Worm (Caenorhabditis elegans) whole organism, L4 larva: Measurements from ENCODE around the gene sip-1.
A peak's percentile ranks its signal among the peaks of the same experiment; 100 is the strongest.

Experiments used
- D1046.2 ChIP-seq: fragments of 200-800 bp; sonication (Bioruptor generic); IDR thresholded peaks from 2 replicates; pipeline ENCODE4 v1.3.6; 2022; ENCODE audit warnings: missing genetic modification characterization, missing compliant biosample characterization
- R02D3.7 ChIP-seq: fragments of 150-350 bp; sonication (generic microtip); optimal IDR thresholded peaks from 3 replicates; lab custom pipeline; 2014; ENCODE audit warnings: missing biosample characterization, missing genetic modification characterization
- T20F7.1 ChIP-seq: fragments of 200-800 bp; sonication (Bioruptor generic); optimal IDR thresholded peaks from 2 replicates; lab custom pipeline; 2018; ENCODE audit warnings: mild to moderate bottlenecking, missing genetic modification characterization, missing compliant biosample characterization
- T26A8.4 ChIP-seq: fragments of 200-800 bp; sonication (Bioruptor generic); IDR thresholded peaks from 2 replicates; pipeline ENCODE4 v1.3.6; 2022; ENCODE audit warnings: missing genetic modification characterization, missing compliant biosample characterization
- aha-1 ChIP-seq: fragments of 150-350 bp; peaks from one replicate; lab custom pipeline; 2014; ENCODE audit warnings: missing biosample characterization, missing genetic modification characterization
- aly-2 ChIP-seq: sonication (generic microtip); optimal IDR thresholded peaks from 2 replicates; lab custom pipeline; 2018; ENCODE audit warnings: missing biosample characterization, missing genetic modification characterization
- ama-1 ChIP-seq: fragments of 150-350 bp; optimal IDR thresholded peaks from 2 replicates; lab custom pipeline; 2014; ENCODE audit warnings: inconsistent platforms, mixed read lengths
- arid-1 ChIP-seq: fragments of 200-800 bp; sonication (Bioruptor generic); conservative IDR thresholded peaks from 2 replicates; pipeline ENCODE4 v1.3.6; 2022; ENCODE audit warnings: missing genetic modification reagents, missing genetic modification characterization, missing compliant biosample characterization
- ceh-20 ChIP-seq: fragments of 200-800 bp; sonication (Bioruptor generic); IDR thresholded peaks from 2 replicates; pipeline ENCODE4 v1.3.6; 2022; ENCODE audit warnings: missing genetic modification reagents, missing genetic modification characterization, missing compliant biosample characterization
- ceh-32 ChIP-seq: sonication (generic microtip); optimal IDR thresholded peaks from 2 replicates; lab custom pipeline; 2016; ENCODE audit warnings: mild to moderate bottlenecking, missing genetic modification characterization, missing compliant biosample characterization; ENCODE audit not compliant: poor library complexity
- daf-16 ChIP-seq, 3 experiments: sonication (generic microtip); optimal IDR thresholded peaks; 2 replicates each; lab custom pipeline; 2016 to 2017; ENCODE audit warnings: missing genetic modification characterization in 3 of 3, missing genetic modification reagents in 3 of 3, mild to moderate bottlenecking in 2 of 3, missing compliant biosample characterization in 2 of 3, missing biosample characterization in 1 of 3, moderate library complexity in 1 of 3
- daf-8 ChIP-seq: fragments of 200-800 bp; sonication (Bioruptor generic); IDR thresholded peaks from 2 replicates; pipeline ENCODE4 v1.3.6; 2022; ENCODE audit warnings: missing genetic modification characterization, missing compliant biosample characterization
- dmd-8 ChIP-seq: fragments of 200-800 bp; sonication (Bioruptor generic); IDR thresholded peaks from 2 replicates; pipeline ENCODE4 v1.3.6; 2022; ENCODE audit warnings: missing genetic modification characterization, missing compliant biosample characterization
- dmd-9 ChIP-seq: fragments of 200-800 bp; sonication (Bioruptor generic); IDR thresholded peaks from 2 replicates; pipeline ENCODE4 v1.3.6; 2022; ENCODE audit warnings: missing genetic modification reagents, missing genetic modification characterization, missing compliant biosample characterization
- dpl-1 ChIP-seq: fragments of 150-350 bp; optimal IDR thresholded peaks from 2 replicates; lab custom pipeline; 2014; ENCODE audit warnings: missing biosample characterization, missing genetic modification reagents, missing genetic modification characterization
- duxl-1 ChIP-seq: sonication (generic microtip); optimal IDR thresholded peaks from 2 replicates; lab custom pipeline; 2016; ENCODE audit warnings: mild to moderate bottlenecking, missing genetic modification characterization, moderate library complexity, missing compliant biosample characterization; ENCODE audit not compliant: poor library complexity
- fos-1 ChIP-seq: fragments of 150-350 bp; optimal IDR thresholded peaks from 2 replicates; lab custom pipeline; 2014; ENCODE audit warnings: missing biosample characterization, missing genetic modification characterization
- gei-8 ChIP-seq: fragments of 200-800 bp; sonication (Bioruptor generic); optimal IDR thresholded peaks from 2 replicates; lab custom pipeline; 2018; ENCODE audit warnings: mild to moderate bottlenecking, missing genetic modification characterization, missing compliant biosample characterization
- hlh-11 ChIP-seq: fragments of 200-800 bp; sonication (Bioruptor generic); optimal IDR thresholded peaks from 2 replicates; lab custom pipeline; 2018; ENCODE audit warnings: mild to moderate bottlenecking, missing genetic modification characterization, missing compliant biosample characterization
- lim-7 ChIP-seq: fragments of 200-800 bp; sonication (Bioruptor generic); IDR thresholded peaks from 2 replicates; pipeline ENCODE4 v1.3.6; 2022; ENCODE audit warnings: missing genetic modification characterization, missing compliant biosample characterization
- lin-1 ChIP-seq: fragments of 200-800 bp; sonication (Bioruptor generic); IDR thresholded peaks from 2 replicates; pipeline ENCODE4 v1.3.6; 2022; ENCODE audit warnings: missing genetic modification reagents, missing genetic modification characterization, missing compliant biosample characterization
- lin-39 ChIP-seq: fragments of 150-350 bp; optimal IDR thresholded peaks from 2 replicates; lab custom pipeline; 2014; ENCODE audit warnings: missing biosample characterization, missing genetic modification reagents, missing genetic modification characterization
- lir-3 ChIP-seq: sonication (generic microtip); optimal IDR thresholded peaks from 2 replicates; lab custom pipeline; 2016; ENCODE audit warnings: mild to moderate bottlenecking, missing genetic modification characterization, missing compliant biosample characterization
- lsy-2 ChIP-seq, 2 experiments: fragments of 150-350 bp in 1 of 2; sonication (generic microtip) in 1 of 2; optimal IDR thresholded peaks; 2 replicates each; lab custom pipeline; 2014 to 2017; ENCODE audit warnings: missing biosample characterization in 2 of 2, missing genetic modification characterization in 2 of 2
- nhr-10 ChIP-seq: fragments of 150-350 bp; optimal IDR thresholded peaks from 2 replicates; lab custom pipeline; 2014; ENCODE audit warnings: missing biosample characterization, missing genetic modification characterization
- nhr-111 ChIP-seq: fragments of 200-800 bp; sonication (Bioruptor generic); optimal IDR thresholded peaks from 2 replicates; lab custom pipeline; 2018; ENCODE audit warnings: mild to moderate bottlenecking, missing genetic modification characterization, missing compliant biosample characterization
- nhr-25 ChIP-seq: sonication (generic microtip); optimal IDR thresholded peaks from 2 replicates; lab custom pipeline; 2017; ENCODE audit warnings: missing genetic modification characterization, mild to moderate bottlenecking, missing compliant biosample characterization, antibody characterized with exemption, moderate library complexity, borderline replicate concordance; ENCODE audit not compliant: insufficient read depth
- nhr-41 ChIP-seq: fragments of 200-800 bp; sonication (Bioruptor generic); IDR thresholded peaks from 2 replicates; pipeline ENCODE4 v1.3.6; 2022; ENCODE audit warnings: missing genetic modification reagents, missing genetic modification characterization, missing compliant biosample characterization
- nhr-6 ChIP-seq: fragments of 150-350 bp; optimal IDR thresholded peaks from 2 replicates; lab custom pipeline; 2014; ENCODE audit warnings: missing biosample characterization, missing genetic modification characterization
- nhr-76 ChIP-seq: fragments of 150-350 bp; optimal IDR thresholded peaks from 2 replicates; lab custom pipeline; 2014; ENCODE audit warnings: missing biosample characterization, missing genetic modification characterization
- nhr-77 ChIP-seq: fragments of 150-350 bp; optimal IDR thresholded peaks from 2 replicates; lab custom pipeline; 2014; ENCODE audit warnings: missing biosample characterization, missing genetic modification characterization
- pha-4 ChIP-seq, 2 experiments: fragments of 150-350 bp in 1 of 2; fragments of 200-800 bp in 1 of 2; sonication (Bioruptor generic) in 1 of 2; IDR thresholded peaks in 1 of 2; optimal IDR thresholded peaks in 1 of 2; 2 replicates each; pipeline versions ENCODE4 v1.3.6 to Lab custom; 2014 to 2022; ENCODE audit warnings: missing genetic modification characterization in 2 of 2, missing genetic modification reagents in 2 of 2, missing biosample characterization in 1 of 2, missing compliant biosample characterization in 1 of 2
- saeg-2 ChIP-seq: fragments of 200-800 bp; sonication (Bioruptor generic); IDR thresholded peaks from 2 replicates; pipeline ENCODE4 v1.3.6; 2022; ENCODE audit warnings: missing genetic modification reagents, missing genetic modification characterization, missing compliant biosample characterization
- snpc-1.2 ChIP-seq: fragments of 200-800 bp; sonication (Bioruptor generic); IDR thresholded peaks from 2 replicates; pipeline ENCODE4 v1.3.6; 2022; ENCODE audit warnings: missing genetic modification reagents, missing genetic modification characterization, missing compliant biosample characterization
- snpc-4 ChIP-seq: fragments of 150-350 bp; optimal IDR thresholded peaks from 2 replicates; lab custom pipeline; 2014; ENCODE audit warnings: missing biosample characterization, missing genetic modification characterization
- spr-3 ChIP-seq: fragments of 200-800 bp; sonication (Bioruptor generic); optimal IDR thresholded peaks from 2 replicates; lab custom pipeline; 2018; ENCODE audit warnings: mild to moderate bottlenecking, missing genetic modification characterization, missing compliant biosample characterization
- tra-1 ChIP-seq: fragments of 200-800 bp; sonication (Bioruptor generic); IDR thresholded peaks from 2 replicates; pipeline ENCODE4 v1.3.6; 2022; ENCODE audit warnings: missing genetic modification reagents, missing genetic modification characterization, missing compliant biosample characterization
- unc-39 ChIP-seq: sonication (generic microtip); optimal IDR thresholded peaks from 2 replicates; lab custom pipeline; 2017; ENCODE audit warnings: missing biosample characterization, missing genetic modification characterization
- zip-11 ChIP-seq: fragments of 200-800 bp; sonication (Bioruptor generic); IDR thresholded peaks from 2 replicates; pipeline ENCODE4 v1.3.6; 2022; ENCODE audit warnings: missing genetic modification characterization, missing compliant biosample characterization

The sip-1 gene

ce11 chrIII:10537003-10537402, 30.4 kb upstream of the sip-1 start:
- TF ChIP-seq nhr-77 (tag; lab: Kevin White, UChicago) (no peak), R02D3.7 (tag; lab: Kevin White, UChicago) (no peak), gei-8 (GFP tag; lab: Kevin White, UChicago) (no peak), zip-11 (no peak), D1046.2 (GFP tag; lab: Robert Waterston, UW) (no peak), lim-7 (GFP tag; lab: Robert Waterston, UW) (no peak), nhr-6 (tag; lab: Kevin White, UChicago) (no peak), ceh-20 (GFP tag; lab: Robert Waterston, UW) (no peak), nhr-41 (no peak), ceh-32 (tag; lab: Kevin White, UChicago) (no peak), snpc-4 (tag; lab: Kevin White, UChicago) (no peak), nhr-25 (tag; lab: Kevin White, UChicago) (no peak), aha-1 (tag; lab: Kevin White, UChicago) (peak; percentile 75), T26A8.4 (GFP tag; lab: Robert Waterston, UW) (0 out of 2 replicates have a peak, but pooled peaks have one; percentile 20), lsy-2 (tag; optimal IDR thresholded peaks at IDR 0.05; lab: Kevin White, UChicago) (no peak), dpl-1 (GFP tag; lab: Kevin White, UChicago) (no peak), tra-1 (GFP tag; lab: Robert Waterston, UW) (no peak), fos-1 (tag; lab: Kevin White, UChicago) (no peak), lir-3 (tag; lab: Kevin White, UChicago) (no peak), lin-39 (no peak), nhr-76 (tag; lab: Kevin White, UChicago) (no peak), dmd-9 (no peak), nhr-10 (tag; lab: Kevin White, UChicago) (no peak), duxl-1 (tag; lab: Kevin White, UChicago) (no peak), arid-1 (no peak), nhr-111 (peak; percentile 9), ama-1 (lab: Kevin White, UChicago) (peak; percentile 67), hlh-11 (tag; lab: Kevin White, UChicago) (no peak), aly-2 (tag; lab: Kevin White, UChicago) (no peak), T20F7.1 (no peak), spr-3 (GFP tag; lab: Kevin White, UChicago) (no peak), lin-1 (GFP tag; lab: Robert Waterston, UW) (no peak), daf-8 (GFP tag; lab: Robert Waterston, UW) (no peak), unc-39 (tag; lab: Kevin White, UChicago) (no peak)
- TF ChIP-seq, all 104 proteins: peak for 4

ce11 chrIII:10536087-10536723, 29.6 kb upstream of the sip-1 start:
- TF ChIP-seq aha-1 (tag; lab: Kevin White, UChicago) (peak; percentile 71), daf-16 (GFP tag; optimal IDR thresholded peaks at IDR 0.05; lab: Kevin White, UChicago) (no peak), daf-16 (tag; optimal IDR thresholded peaks at IDR 0.05; lab: Kevin White, UChicago) (peak; percentile 11), pha-4 (GFP tag; IDR thresholded peaks at IDR 0.05; lab: Robert Waterston, UW) (0 out of 2 replicates have a peak, but pooled peaks have one; percentile 5), pha-4 (tag; optimal IDR thresholded peaks at IDR 0.05; lab: Kevin White, UChicago) (no peak), hlh-11 (tag; lab: Kevin White, UChicago) (peak; percentile 27), dmd-8 (GFP tag; lab: Robert Waterston, UW) (no peak)

- TF ChIP-seq snpc-1.2 (GFP tag; lab: Robert Waterston, UW): 0 out of 2 replicates have a peak, but pooled peaks have one; percentile 6
- TF ChIP-seq saeg-2: no peak
- TF ChIP-seq, all 104 proteins: peak for 1
These were observed 28.6 kb upstream of the sip-1 start, which contains the start of gene hpd-1 for ce11 chrIII:10535226-10535625. hpd-1 (plus strand) TSS chrIII:10535526.
